Worm (Caenorhabditis elegans) whole organism, young adult: ENCODE results near the gene EGAP4.1.

Source experiments
- B0019.2 ChIP-seq: fragments of 200-800 bp; sonication (Bioruptor generic); conservative IDR thresholded peaks from 2 replicates; pipeline ENCODE4 v1.3.6; 2022; ENCODE audit warnings: missing genetic modification reagents, missing genetic modification characterization, missing compliant biosample characterization
- B0035.1 ChIP-seq: sonication (generic microtip); optimal IDR thresholded peaks from 2 replicates; lab custom pipeline; 2016; ENCODE audit warnings: missing genetic modification characterization, mild to moderate bottlenecking, missing compliant biosample characterization, missing genotype, missing genetic modification reagents
- B0336.3 ChIP-seq: fragments of 200-800 bp; sonication (Bioruptor generic); IDR thresholded peaks from 2 replicates; pipeline ENCODE4 v1.3.6; 2022; ENCODE audit warnings: missing genetic modification characterization, missing compliant biosample characterization
- F22D6.2 ChIP-seq: sonication (generic microtip); optimal IDR thresholded peaks from 2 replicates; lab custom pipeline; 2016; ENCODE audit warnings: mild to moderate bottlenecking, missing genetic modification characterization, missing compliant biosample characterization
- F39B2.1 ChIP-seq: fragments of 200-800 bp; sonication (Bioruptor generic); IDR thresholded peaks from 2 replicates; pipeline ENCODE4 v1.3.6; 2022; ENCODE audit warnings: missing genetic modification reagents, missing genetic modification characterization, missing compliant biosample characterization
- F52B5.7 ChIP-seq: sonication (generic microtip); optimal IDR thresholded peaks from 2 replicates; lab custom pipeline; 2016; ENCODE audit warnings: mild to moderate bottlenecking, missing genetic modification characterization, missing compliant biosample characterization
- F55B11.4 ChIP-seq: sonication (generic microtip); optimal IDR thresholded peaks from 2 replicates; lab custom pipeline; 2016; ENCODE audit warnings: missing compliant biosample characterization, missing genetic modification characterization, borderline replicate concordance; ENCODE audit not compliant: insufficient read depth
- F57C9.4 ChIP-seq: sonication (generic microtip); optimal IDR thresholded peaks from 2 replicates; lab custom pipeline; 2017; ENCODE audit warnings: mild to moderate bottlenecking, missing genetic modification characterization, missing compliant biosample characterization
- K12H6.12 ChIP-seq: fragments of 200-800 bp; sonication (Bioruptor generic); optimal IDR thresholded peaks from 2 replicates; lab custom pipeline; 2018; ENCODE audit warnings: mild to moderate bottlenecking, missing genetic modification characterization, missing compliant biosample characterization
- ZK185.1 ChIP-seq: sonication (generic microtip); optimal IDR thresholded peaks from 2 replicates; lab custom pipeline; 2016; ENCODE audit warnings: mild to moderate bottlenecking, missing genetic modification characterization, missing compliant biosample characterization; ENCODE audit not compliant: poor library complexity, severe bottlenecking
- aptf-3 ChIP-seq: fragments of 200-800 bp; sonication (Bioruptor generic); IDR thresholded peaks from 2 replicates; pipeline ENCODE4 v1.3.6; 2022; ENCODE audit warnings: missing genetic modification characterization, missing compliant biosample characterization
- atf-7 ChIP-seq: sonication (generic microtip); optimal IDR thresholded peaks from 2 replicates; lab custom pipeline; 2017; ENCODE audit warnings: mild to moderate bottlenecking, missing genetic modification characterization, missing compliant biosample characterization
- bed-1 ChIP-seq: fragments of 200-800 bp; sonication (Bioruptor generic); IDR thresholded peaks from 2 replicates; pipeline ENCODE4 v1.3.6; 2022; ENCODE audit warnings: missing genetic modification reagents, missing genetic modification characterization, missing compliant biosample characterization
- ccch-3 ChIP-seq: fragments of 200-800 bp; sonication (Bioruptor generic); optimal IDR thresholded peaks from 2 replicates; lab custom pipeline; 2018; ENCODE audit warnings: mild to moderate bottlenecking, missing genetic modification characterization, missing compliant biosample characterization
- cebp-1 ChIP-seq, 2 experiments: fragments of 200-800 bp in 1 of 2; sonication (Bioruptor generic) in 1 of 2; sonication (generic microtip) in 1 of 2; IDR thresholded peaks in 1 of 2; optimal IDR thresholded peaks in 1 of 2; 2 replicates each; pipeline versions ENCODE4 v1.3.6 to Lab custom; 2017 to 2022; ENCODE audit warnings: missing compliant biosample characterization in 2 of 2, missing genetic modification characterization in 2 of 2, mild to moderate bottlenecking in 1 of 2, missing genetic modification reagents in 1 of 2, moderate library complexity in 1 of 2
- die-1 ChIP-seq: sonication (generic microtip); optimal IDR thresholded peaks from 2 replicates; lab custom pipeline; 2016; ENCODE audit warnings: missing genotype, mild to moderate bottlenecking, missing genetic modification characterization, missing compliant biosample characterization
- dox-1 ChIP-seq: fragments of 200-800 bp; sonication (Bioruptor generic); IDR thresholded peaks from 2 replicates; pipeline ENCODE4 v1.3.6; 2022; ENCODE audit warnings: missing genetic modification reagents, missing genetic modification characterization, missing compliant biosample characterization
- dpff-1 ChIP-seq: sonication (generic microtip); optimal IDR thresholded peaks from 2 replicates; lab custom pipeline; 2017; ENCODE audit warnings: mild to moderate bottlenecking, missing genetic modification characterization, missing compliant biosample characterization
- egl-18 ChIP-seq: fragments of 200-800 bp; sonication (Bioruptor generic); IDR thresholded peaks from 2 replicates; pipeline ENCODE4 v1.3.6; 2022; ENCODE audit warnings: missing genetic modification reagents, missing genetic modification characterization, missing compliant biosample characterization
- egrh-3 ChIP-seq: fragments of 200-800 bp; sonication (Bioruptor generic); IDR thresholded peaks from 2 replicates; pipeline ENCODE4 v1.3.6; 2022; ENCODE audit warnings: missing genetic modification reagents, missing genetic modification characterization, missing compliant biosample characterization
- ets-4 ChIP-seq: fragments of 200-800 bp; sonication (Bioruptor generic); optimal IDR thresholded peaks from 2 replicates; lab custom pipeline; 2018; ENCODE audit warnings: mild to moderate bottlenecking, missing genetic modification characterization, missing compliant biosample characterization
- fkh-3 ChIP-seq: sonication (generic microtip); optimal IDR thresholded peaks from 2 replicates; lab custom pipeline; 2016; ENCODE audit warnings: mild to moderate bottlenecking, missing genetic modification characterization, missing compliant biosample characterization
- gei-17 ChIP-seq: fragments of 200-800 bp; sonication (Bioruptor generic); optimal IDR thresholded peaks from 2 replicates; lab custom pipeline; 2018; ENCODE audit warnings: mild to moderate bottlenecking, missing genetic modification characterization, missing compliant biosample characterization
- hlh-12 ChIP-seq: sonication (generic microtip); optimal IDR thresholded peaks from 2 replicates; lab custom pipeline; 2016; ENCODE audit warnings: missing genetic modification characterization, missing compliant biosample characterization
- lin-54 ChIP-seq: fragments of 200-800 bp; sonication (Bioruptor generic); optimal IDR thresholded peaks from 2 replicates; lab custom pipeline; 2018; ENCODE audit warnings: mild to moderate bottlenecking, missing genetic modification characterization, missing compliant biosample characterization
- lsy-27 ChIP-seq: sonication (generic microtip); optimal IDR thresholded peaks from 2 replicates; lab custom pipeline; 2017; ENCODE audit warnings: missing genetic modification characterization, mild to moderate bottlenecking, missing compliant biosample characterization, antibody characterized with exemption, missing genotype, borderline replicate concordance; ENCODE audit not compliant: insufficient read depth
- madf-3 ChIP-seq: fragments of 200-800 bp; sonication (Bioruptor generic); IDR thresholded peaks from 2 replicates; pipeline ENCODE4 v1.3.6; 2022; ENCODE audit warnings: missing genetic modification reagents, missing genetic modification characterization, missing compliant biosample characterization
- mxl-1 ChIP-seq: sonication (generic microtip); optimal IDR thresholded peaks from 2 replicates; lab custom pipeline; 2016; ENCODE audit warnings: missing genetic modification characterization, missing compliant biosample characterization
- nfya-2 ChIP-seq: fragments of 200-800 bp; sonication (Bioruptor generic); IDR thresholded peaks from 2 replicates; pipeline ENCODE4 v1.3.6; 2022; ENCODE audit warnings: missing genetic modification reagents, missing genetic modification characterization, missing compliant biosample characterization
- nfyb-1 ChIP-seq: fragments of 200-800 bp; sonication (Bioruptor generic); IDR thresholded peaks from 2 replicates; pipeline ENCODE4 v1.3.6; 2022; ENCODE audit warnings: missing genetic modification reagents, missing genetic modification characterization, missing compliant biosample characterization
- pbrm-1 ChIP-seq: fragments of 200-800 bp; sonication (Bioruptor generic); IDR thresholded peaks from 2 replicates; pipeline ENCODE4 v1.3.6; 2022; ENCODE audit warnings: missing genetic modification reagents, missing genetic modification characterization, missing compliant biosample characterization
- snpc-4 ChIP-seq, 5 experiments: fragments of 150-350 bp in 1 of 5; sonication (generic microtip) in 4 of 5; optimal IDR thresholded peaks; 2 replicates each; lab custom pipeline; 2014 to 2018; ENCODE audit warnings: missing genetic modification characterization in 5 of 5, missing biosample characterization in 3 of 5, antibody characterized with exemption in 2 of 5, mild to moderate bottlenecking in 2 of 5, missing compliant biosample characterization in 2 of 5, missing genotype in 2 of 5, moderate library complexity in 2 of 5, missing genetic modification reagents in 1 of 5
- tlf-1 ChIP-seq: fragments of 200-800 bp; sonication (Bioruptor generic); optimal IDR thresholded peaks from 2 replicates; lab custom pipeline; 2018; ENCODE audit warnings: mild to moderate bottlenecking, missing genetic modification characterization, missing compliant biosample characterization
- zim-3 ChIP-seq: sonication (generic microtip); optimal IDR thresholded peaks from 2 replicates; lab custom pipeline; 2017; ENCODE audit warnings: mild to moderate bottlenecking, missing genetic modification characterization, moderate library complexity, missing compliant biosample characterization
- ztf-25 ChIP-seq: fragments of 200-800 bp; sonication (Bioruptor generic); IDR thresholded peaks from 2 replicates; pipeline ENCODE4 v1.3.6; 2022; ENCODE audit warnings: missing genetic modification reagents, missing genetic modification characterization, missing compliant biosample characterization
- ztf-28 ChIP-seq: fragments of 200-800 bp; sonication (Bioruptor generic); IDR thresholded peaks from 2 replicates; pipeline ENCODE4 v1.3.6; 2022; ENCODE audit warnings: missing genetic modification reagents, missing genetic modification characterization, missing compliant biosample characterization

EGAP4.1 gene

DNA sequence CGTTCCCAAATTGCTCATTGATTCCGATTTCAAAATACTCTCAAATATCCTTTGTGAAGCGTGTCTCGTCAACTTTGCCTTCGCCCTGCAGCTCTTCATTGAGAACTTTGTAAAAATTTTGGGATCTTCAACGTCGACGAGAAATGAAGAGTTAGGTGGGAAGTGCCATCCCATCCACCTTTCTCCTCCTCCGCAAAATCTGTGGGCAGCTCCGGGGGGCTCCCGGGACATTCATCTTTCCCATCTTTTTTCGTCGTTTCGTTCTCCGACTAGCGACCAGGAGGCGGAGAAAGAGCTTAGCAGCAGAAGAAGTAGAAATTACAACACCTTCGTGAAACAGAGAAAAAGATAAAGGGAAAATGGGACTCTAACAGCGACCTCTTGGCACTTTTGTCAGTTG is 35.7 kb upstream of the EGAP4.1 start:
- no peak for TF ChIP-seq B0035.1 (tag; lab: Kevin White, UChicago)
- TF ChIP-seq F55B11.4 (tag; lab: Kevin White, UChicago), result no peak
- no peak for TF ChIP-seq B0019.2 (GFP tag; lab: Robert Waterston, UW)
- TF ChIP-seq aptf-3 (GFP tag; lab: Robert Waterston, UW), result no peak
- TF ChIP-seq cebp-1 (GFP tag; IDR thresholded peaks at IDR 0.05; lab: Robert Waterston, UW), result no peak
- TF ChIP-seq cebp-1 (tag; optimal IDR thresholded peaks at IDR 0.05; lab: Kevin White, UChicago), result no peak
- TF ChIP-seq dox-1, result no peak
- no peak for TF ChIP-seq zim-3 (tag; lab: Kevin White, UChicago)
- TF ChIP-seq atf-7 (tag; lab: Kevin White, UChicago), result no peak
- TF ChIP-seq F52B5.7 (tag; lab: Kevin White, UChicago), result no peak
- TF ChIP-seq bed-1 (GFP tag; lab: Robert Waterston, UW), result no peak
- TF ChIP-seq F57C9.4 (tag; lab: Kevin White, UChicago), result no peak
- TF ChIP-seq pbrm-1 (GFP tag; lab: Robert Waterston, UW), result no peak
- TF ChIP-seq F39B2.1 (GFP tag; lab: Robert Waterston, UW), result no peak
- TF ChIP-seq ccch-3 (GFP tag; lab: Kevin White, UChicago), result no peak
- no peak for TF ChIP-seq egrh-3

DNA sequence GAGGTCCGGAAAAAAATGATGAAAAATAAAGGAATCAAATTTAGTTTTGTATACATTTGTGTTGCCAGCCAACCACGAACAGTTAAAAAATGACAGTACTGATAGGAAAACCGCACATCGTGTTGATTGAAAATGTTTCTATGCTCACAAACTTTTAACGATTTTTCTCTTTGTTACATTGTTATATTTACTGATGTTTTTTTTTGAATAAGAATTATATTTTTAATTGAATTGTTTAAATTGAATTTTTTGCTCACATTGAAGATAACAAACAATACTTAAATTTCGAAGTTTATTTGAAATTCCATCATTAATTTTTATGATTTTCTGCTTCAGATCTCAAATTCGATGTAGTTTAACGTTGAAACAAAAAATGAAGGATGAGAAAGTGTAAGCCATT is 34.3 kb upstream of the EGAP4.1 start, which contains the start of gene M02D8.5:
M02D8.5 (minus strand) TSS at position 101 of the 400 bp plus-strand sequence.
- TF ChIP-seq ztf-25 (GFP tag; lab: Robert Waterston, UW), result no peak
- no peak for TF ChIP-seq B0035.1 (tag; lab: Kevin White, UChicago)
- TF ChIP-seq ztf-28 (GFP tag; lab: Robert Waterston, UW), result no peak
- TF ChIP-seq nfya-2 (GFP tag; lab: Robert Waterston, UW), result no peak
- no peak for TF ChIP-seq F22D6.2 (tag; lab: Kevin White, UChicago)
- TF ChIP-seq die-1, result no peak
- TF ChIP-seq ZK185.1, result no peak
- no peak for TF ChIP-seq gei-17 (GFP tag; lab: Kevin White, UChicago)
- TF ChIP-seq dpff-1, result no peak
- TF ChIP-seq, all 124 proteins: peak for 0

DNA sequence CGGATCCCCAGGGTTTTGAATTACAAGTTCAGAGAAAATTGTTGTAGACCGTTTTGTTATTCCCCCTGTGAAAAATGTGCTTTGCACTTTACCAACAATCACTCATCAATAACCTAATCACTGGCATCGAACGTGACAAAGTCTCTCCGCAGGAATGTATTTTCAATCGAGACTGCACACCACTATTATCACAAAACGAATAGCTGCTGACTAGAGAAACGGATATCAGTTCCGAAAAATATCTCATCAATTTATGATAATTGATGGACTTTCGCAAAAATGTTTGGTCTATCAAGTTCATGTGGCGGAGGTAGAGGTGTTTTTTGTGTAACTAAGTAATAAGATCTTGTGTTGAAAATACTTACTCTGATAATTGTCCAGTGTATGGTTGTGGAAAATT is 33.9 kb upstream of the EGAP4.1 start:
- TF ChIP-seq die-1 (no peak), tlf-1 (GFP tag; lab: Kevin White, UChicago) (no peak), hlh-12 (tag; lab: Kevin White, UChicago) (no peak), nfyb-1 (GFP tag; lab: Robert Waterston, UW) (no peak), B0336.3 (no peak), mxl-1 (tag; lab: Kevin White, UChicago) (no peak), lin-54 (GFP tag; lab: Kevin White, UChicago) (no peak), egl-18 (GFP tag; lab: Robert Waterston, UW) (no peak), fkh-3 (tag; lab: Kevin White, UChicago) (no peak), K12H6.12 (tag; lab: Kevin White, UChicago) (no peak), lsy-27 (tag; lab: Kevin White, UChicago) (no peak), madf-3 (GFP tag; lab: Robert Waterston, UW) (no peak), snpc-4 (GFP tag; optimal IDR thresholded peaks at IDR 0.05; lab: Kevin White, UChicago) (no peak), snpc-4 (tag; optimal IDR thresholded peaks at IDR 0.05; lab: Kevin White, UChicago) (no peak), ets-4 (GFP tag; lab: Kevin White, UChicago) (no peak)
